Worm (Caenorhabditis elegans) whole organism, L1 larva: Measurements from ENCODE around the gene stdh-3.

Experiments
- C04F5.9 ChIP-seq: sonication (generic microtip); optimal IDR thresholded peaks from 2 replicates; lab custom pipeline; 2016; ENCODE audit warnings: missing genetic modification characterization, missing compliant biosample characterization
- C16A3.4 ChIP-seq: fragments of 150-350 bp; optimal IDR thresholded peaks from 2 replicates; lab custom pipeline; 2014; ENCODE audit warnings: missing biosample characterization, missing genetic modification characterization
- alr-1 ChIP-seq: fragments of 200-800 bp; sonication (Bioruptor generic); optimal IDR thresholded peaks from 2 replicates; lab custom pipeline; 2018; ENCODE audit warnings: borderline replicate concordance, mild to moderate bottlenecking, missing genetic modification characterization, missing compliant biosample characterization
- ces-1 ChIP-seq: fragments of 150-350 bp; optimal IDR thresholded peaks from 2 replicates; lab custom pipeline; 2014; ENCODE audit warnings: missing biosample characterization, missing genetic modification reagents, missing genetic modification characterization
- efl-1 ChIP-seq, 4 experiments: fragments of 150-350 bp; optimal IDR thresholded peaks in 3 of 4; peaks in 1 of 4; 1 replicate in 1 of 4; 2 replicates in 3 of 4; lab custom pipeline; 2014; ENCODE audit warnings: missing biosample characterization in 2 of 4, missing genetic modification characterization in 2 of 4, missing genetic modification reagents in 2 of 4
- egl-13 ChIP-seq: sonication (generic microtip); optimal IDR thresholded peaks from 2 replicates; lab custom pipeline; 2016; ENCODE audit warnings: missing genotype, missing genetic modification reagents, missing genetic modification characterization, missing compliant biosample characterization
- elt-2 ChIP-seq: sonication (generic microtip); optimal IDR thresholded peaks from 2 replicates; lab custom pipeline; 2016; ENCODE audit warnings: missing genetic modification characterization, mild to moderate bottlenecking, inconsistent platforms, missing compliant biosample characterization, missing genetic modification reagents
- fkh-4 ChIP-seq: sonication (generic microtip); optimal IDR thresholded peaks from 2 replicates; lab custom pipeline; 2016; ENCODE audit warnings: missing compliant biosample characterization, missing genetic modification characterization, borderline replicate concordance
- fkh-8 ChIP-seq: sonication (generic microtip); optimal IDR thresholded peaks from 2 replicates; lab custom pipeline; 2016; ENCODE audit warnings: mild to moderate bottlenecking, missing genetic modification characterization, missing compliant biosample characterization
- fos-1 ChIP-seq: fragments of 150-350 bp; optimal IDR thresholded peaks from 2 replicates; lab custom pipeline; 2014; ENCODE audit warnings: missing biosample characterization, missing genetic modification characterization
- grh-1 ChIP-seq: fragments of 200-800 bp; sonication (Bioruptor generic); IDR thresholded peaks from 2 replicates; pipeline ENCODE4 v1.3.6; 2022; ENCODE audit warnings: missing genetic modification reagents, missing genetic modification characterization, missing compliant biosample characterization
- hlh-4 ChIP-seq: sonication (generic microtip); optimal IDR thresholded peaks from 2 replicates; lab custom pipeline; 2016; ENCODE audit warnings: mild to moderate bottlenecking, missing genetic modification characterization, missing compliant biosample characterization
- hpl-2 ChIP-seq: fragments of 150-350 bp; optimal IDR thresholded peaks from 2 replicates; lab custom pipeline; 2014; ENCODE audit warnings: missing biosample characterization, missing genetic modification reagents, missing genetic modification characterization
- jun-1 ChIP-seq: fragments of 150-350 bp; optimal IDR thresholded peaks from 2 replicates; lab custom pipeline; 2014; ENCODE audit warnings: missing biosample characterization, missing genetic modification reagents, missing genetic modification characterization
- lin-14 ChIP-seq: fragments of 200-800 bp; sonication (Bioruptor generic); optimal IDR thresholded peaks from 2 replicates; lab custom pipeline; 2018; ENCODE audit warnings: mild to moderate bottlenecking, missing genetic modification characterization, moderate library complexity, missing compliant biosample characterization
- lin-35 ChIP-seq, 2 experiments: fragments of 150-350 bp; optimal IDR thresholded peaks; 2 replicates each; lab custom pipeline; 2014; ENCODE audit warnings: missing biosample characterization in 2 of 2, missing genetic modification characterization in 2 of 2, missing genetic modification reagents in 2 of 2
- lin-39 ChIP-seq: fragments of 150-350 bp; optimal IDR thresholded peaks from 2 replicates; lab custom pipeline; 2014; ENCODE audit warnings: missing biosample characterization, missing genetic modification reagents, missing genetic modification characterization
- lsy-2 ChIP-seq, 2 experiments: fragments of 150-350 bp; optimal IDR thresholded peaks; 2 replicates each; lab custom pipeline; 2014; ENCODE audit warnings: missing biosample characterization in 2 of 2, missing genetic modification characterization in 2 of 2
- mef-2 ChIP-seq: fragments of 150-350 bp; optimal IDR thresholded peaks from 2 replicates; lab custom pipeline; 2014; ENCODE audit warnings: missing biosample characterization, missing genetic modification characterization
- nhr-11 ChIP-seq: fragments of 150-350 bp; optimal IDR thresholded peaks from 2 replicates; lab custom pipeline; 2014; ENCODE audit warnings: missing biosample characterization, missing genetic modification characterization
- nhr-19 ChIP-seq: fragments of 200-800 bp; sonication (Bioruptor generic); conservative IDR thresholded peaks from 2 replicates; pipeline ENCODE4 v1.3.6; 2022; ENCODE audit warnings: missing genetic modification characterization, missing compliant biosample characterization
- nhr-20 ChIP-seq: sonication (generic microtip); optimal IDR thresholded peaks from 2 replicates; lab custom pipeline; 2016; ENCODE audit warnings: mild to moderate bottlenecking, missing genetic modification characterization, missing compliant biosample characterization
- nhr-237 ChIP-seq: fragments of 150-350 bp; optimal IDR thresholded peaks from 2 replicates; lab custom pipeline; 2014; ENCODE audit warnings: missing biosample characterization, missing genetic modification characterization
- nhr-71 ChIP-seq: sonication (generic microtip); optimal IDR thresholded peaks from 2 replicates; lab custom pipeline; 2016; ENCODE audit warnings: mild to moderate bottlenecking, missing genetic modification characterization, moderate library complexity, missing compliant biosample characterization
- nhr-84 ChIP-seq: sonication (generic microtip); optimal IDR thresholded peaks from 2 replicates; lab custom pipeline; 2017; ENCODE audit warnings: missing biosample characterization, missing genetic modification characterization
- nhr-90 ChIP-seq: sonication (generic microtip); optimal IDR thresholded peaks from 2 replicates; lab custom pipeline; 2016; ENCODE audit warnings: mild to moderate bottlenecking, missing genetic modification characterization, missing compliant biosample characterization; ENCODE audit not compliant: poor library complexity
- pag-3 ChIP-seq: sonication (generic microtip); optimal IDR thresholded peaks from 2 replicates; lab custom pipeline; 2017; ENCODE audit warnings: missing genetic modification characterization, mild to moderate bottlenecking, missing compliant biosample characterization, antibody characterized with exemption, borderline replicate concordance; ENCODE audit not compliant: insufficient read depth
- pax-3 ChIP-seq: fragments of 200-800 bp; sonication (Bioruptor generic); optimal IDR thresholded peaks from 2 replicates; lab custom pipeline; 2018; ENCODE audit warnings: mild to moderate bottlenecking, missing genetic modification characterization, moderate library complexity, missing compliant biosample characterization
- pqm-1 ChIP-seq: sonication (generic microtip); optimal IDR thresholded peaks from 3 replicates; lab custom pipeline; 2017; ENCODE audit warnings: missing biosample characterization, missing genetic modification characterization
- rnt-1 ChIP-seq: sonication (generic microtip); optimal IDR thresholded peaks from 2 replicates; lab custom pipeline; 2016; ENCODE audit warnings: mild to moderate bottlenecking, missing genetic modification characterization, moderate library complexity, missing compliant biosample characterization
- sox-4 ChIP-seq: sonication (generic microtip); optimal IDR thresholded peaks from 2 replicates; lab custom pipeline; 2016; ENCODE audit warnings: missing genetic modification characterization, missing compliant biosample characterization
- sptf-1 ChIP-seq: fragments of 150-350 bp; optimal IDR thresholded peaks from 2 replicates; lab custom pipeline; 2014; ENCODE audit warnings: missing biosample characterization, missing genetic modification characterization
- unc-130 ChIP-seq: fragments of 150-350 bp; optimal IDR thresholded peaks from 2 replicates; lab custom pipeline; 2017; ENCODE audit warnings: missing biosample characterization, missing genetic modification characterization, inconsistent platforms
- unc-98 ChIP-seq: fragments of 200-800 bp; sonication (Bioruptor generic); IDR thresholded peaks from 2 replicates; pipeline ENCODE4 v1.3.6; 2022; ENCODE audit warnings: missing genetic modification characterization, missing compliant biosample characterization
- vab-15 ChIP-seq: sonication (generic microtip); optimal IDR thresholded peaks from 2 replicates; lab custom pipeline; 2017; ENCODE audit warnings: missing genotype, mild to moderate bottlenecking, missing genetic modification characterization, missing compliant biosample characterization
- zag-1 ChIP-seq: fragments of 150-350 bp; optimal IDR thresholded peaks from 2 replicates; lab custom pipeline; 2014; ENCODE audit warnings: missing biosample characterization, missing genetic modification characterization
- zip-4 ChIP-seq: fragments of 200-800 bp; sonication (Bioruptor generic); optimal IDR thresholded peaks from 2 replicates; lab custom pipeline; 2018; ENCODE audit warnings: mild to moderate bottlenecking, missing genetic modification characterization, moderate library complexity, missing compliant biosample characterization
- ztf-11 ChIP-seq, 2 experiments: sonication (generic microtip); optimal IDR thresholded peaks; 2 replicates each; lab custom pipeline; 2016 to 2017; ENCODE audit warnings: missing genetic modification characterization in 2 of 2, missing biosample characterization in 1 of 2, missing compliant biosample characterization in 1 of 2
- ztf-4 ChIP-seq: fragments of 150-350 bp; optimal IDR thresholded peaks from 2 replicates; lab custom pipeline; 2014; ENCODE audit warnings: missing biosample characterization, missing genetic modification characterization

stdh-3 gene

DNA sequence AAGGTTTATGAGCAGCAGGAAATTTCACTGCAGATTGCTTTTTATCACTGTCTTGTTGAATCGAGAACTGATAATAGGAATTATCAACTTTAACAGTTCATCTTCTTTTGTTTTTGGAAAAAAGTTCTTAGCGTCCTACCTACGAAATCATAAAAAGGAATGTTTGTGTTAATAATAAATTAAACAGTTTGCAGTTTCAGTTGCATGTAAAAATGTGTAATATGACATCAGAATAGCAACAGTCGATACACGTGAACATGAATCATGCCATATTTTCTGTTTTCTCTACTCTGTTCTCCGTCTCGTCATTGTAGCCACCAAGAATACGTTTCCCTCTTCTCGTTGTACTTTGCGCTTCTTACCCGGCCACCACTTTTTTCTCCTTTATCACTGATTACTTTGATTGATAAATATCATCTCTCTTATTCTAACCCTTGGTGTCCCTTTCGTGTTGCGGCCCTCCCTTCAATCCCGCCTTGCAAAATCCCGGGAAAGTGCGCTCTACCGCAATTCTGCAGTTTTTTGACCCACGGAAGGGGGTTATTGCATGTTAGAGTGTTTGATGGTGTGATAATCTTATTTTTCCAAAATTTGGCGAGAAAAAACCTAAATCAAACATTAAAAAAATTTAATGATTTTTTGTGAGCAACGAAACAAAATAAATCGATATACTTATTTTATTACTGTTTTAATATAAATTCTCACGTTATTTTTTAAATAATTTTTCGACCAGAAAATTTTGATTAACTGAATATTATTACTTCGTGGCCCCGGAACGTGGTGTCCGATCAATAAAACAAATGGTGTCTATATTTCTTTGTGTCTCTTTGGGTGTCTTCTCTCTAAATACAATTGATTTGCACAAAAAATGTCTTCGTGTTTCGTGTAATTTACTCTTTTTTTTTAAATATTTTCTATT is 11.7 kb upstream of the stdh-3 start, which contains the start of gene sptl-3 (continued):
- peak; percentile 4 to 22 for TF ChIP-seq efl-1 (optimal IDR thresholded peaks at IDR 0.05; lab: Kevin White, UChicago)
- TF ChIP-seq efl-1 (GFP tag; optimal IDR thresholded peaks at IDR 0.05 in 1 of 2; lab: Kevin White, UChicago): peak; percentile 10 to 88
- peak; percentile 43 for TF ChIP-seq rnt-1

DNA sequence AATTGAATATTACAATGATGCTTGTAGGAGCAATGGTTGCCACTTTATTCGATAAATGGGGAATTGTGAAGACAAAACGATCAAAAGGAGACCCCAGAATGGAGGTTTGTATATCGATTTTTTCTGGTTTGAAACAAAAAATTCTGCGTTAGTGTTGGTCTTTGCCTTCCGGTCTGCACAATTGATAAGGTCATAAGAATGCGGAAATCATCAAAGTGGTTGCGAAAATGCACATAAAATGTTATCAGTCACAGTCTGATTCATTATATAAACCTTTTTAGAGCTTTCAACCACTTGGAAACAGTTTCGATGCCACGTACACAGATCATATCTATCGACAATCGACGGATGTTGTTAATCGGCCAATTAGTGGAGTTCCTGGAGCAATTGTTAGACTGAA is 10.8 kb upstream of the stdh-3 start:
- TF ChIP-seq jun-1 (tag; lab: Kevin White, UChicago) (peak; percentile 9), nhr-71 (tag; lab: Kevin White, UChicago) (no peak), lin-35 (GFP tag; optimal IDR thresholded peaks at IDR 0.05; lab: Kevin White, UChicago) (peak in 1 of 2 experiments; percentile 48), C04F5.9 (no peak), elt-2 (tag; lab: Kevin White, UChicago) (peak; percentile 85), pqm-1 (tag; lab: Kevin White, UChicago) (peak; percentile 93)
- TF ChIP-seq, all 84 proteins: peak for 4

DNA sequence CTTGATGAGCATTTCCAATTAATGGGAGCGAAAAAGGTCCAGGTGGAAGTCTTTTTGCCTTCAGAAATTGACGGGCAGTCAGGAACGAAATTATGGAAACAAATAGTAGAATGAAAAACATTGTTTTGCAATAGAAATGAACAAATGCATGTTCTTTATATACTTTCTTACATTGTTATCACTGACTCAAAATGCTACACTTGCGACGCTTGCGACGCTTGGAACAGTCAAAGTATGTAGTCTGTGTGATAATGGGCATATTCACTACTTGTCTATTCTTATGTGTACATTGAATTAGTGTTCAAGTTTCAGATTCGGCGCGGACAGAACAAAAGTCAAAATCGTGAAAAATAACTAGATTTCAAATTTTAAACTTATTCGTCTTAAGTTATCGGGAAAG is 6.1 kb upstream of the stdh-3 start, which contains the start of gene cyp-35C1:
Gene cyp-35C1, minus strand, starts transcription at position 132 of the 400 bp plus-strand sequence.
- no peak for TF ChIP-seq fkh-4
- TF ChIP-seq elt-2 (tag; lab: Kevin White, UChicago): peak; percentile 2

DNA sequence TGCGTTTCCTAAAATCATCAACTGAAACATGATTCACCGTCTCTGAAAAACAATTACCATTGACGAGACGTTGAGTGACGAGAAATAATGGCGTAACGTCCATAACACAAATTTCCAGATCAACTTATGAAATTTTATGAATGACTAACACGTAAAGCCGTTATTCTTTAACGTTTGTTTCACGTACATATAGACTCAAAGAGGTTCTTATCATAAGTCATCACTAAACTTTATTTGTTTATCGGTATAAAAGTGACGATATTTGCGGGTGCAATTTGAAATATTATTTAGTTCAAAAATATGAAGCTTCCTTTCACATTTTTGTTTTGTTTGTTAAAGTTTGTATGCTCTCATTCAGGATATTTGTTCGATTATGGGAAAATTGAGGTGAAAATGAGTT is 5.2 kb upstream of the stdh-3 start, which contains the start of gene oac-3:
Gene oac-3, plus strand, starts transcription at position 301 of the 400 bp plus-strand sequence.
- TF ChIP-seq ztf-4 (tag; lab: Kevin White, UChicago) (no peak), C16A3.4 (no peak), C04F5.9 (no peak)

DNA sequence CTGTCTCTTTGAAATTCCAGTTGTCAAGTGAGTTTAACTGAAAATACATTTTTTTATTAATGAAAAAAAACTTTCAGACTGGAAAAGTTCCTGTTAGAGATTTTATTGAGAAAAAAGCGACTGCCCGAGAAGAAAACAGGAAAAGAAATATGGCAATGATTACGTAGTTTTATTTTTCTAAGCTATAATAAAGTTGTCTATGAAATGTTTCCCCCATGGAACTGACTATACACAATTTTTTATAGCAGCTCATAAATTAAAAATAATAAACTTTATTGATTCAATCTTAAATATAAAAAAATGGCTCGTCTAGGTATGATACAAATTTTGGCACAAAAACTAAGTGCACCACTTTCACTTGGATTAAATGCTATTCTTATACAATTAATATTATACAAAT is 1.9 kb upstream of the stdh-3 start, which contains the start of gene C06B3.1:
Gene C06B3.1, plus strand, starts transcription at position 301 of the 400 bp plus-strand sequence.
- TF ChIP-seq zip-4 (GFP tag; lab: Kevin White, UChicago) (no peak), lin-39 (tag; lab: Kevin White, UChicago) (no peak), zag-1 (no peak), lsy-2 (tag; optimal IDR thresholded peaks at IDR 0.05; lab: Kevin White, UChicago) (no peak), nhr-20 (tag; lab: Kevin White, UChicago) (no peak), vab-15 (no peak), grh-1 (GFP tag; lab: Robert Waterston, UW) (no peak), fos-1 (no peak), nhr-237 (tag; lab: Kevin White, UChicago) (no peak), lin-14 (GFP tag; lab: Kevin White, UChicago) (no peak), ces-1 (GFP tag; lab: Kevin White, UChicago) (no peak), nhr-19 (GFP tag; lab: Robert Waterston, UW) (no peak), egl-13 (tag; lab: Kevin White, UChicago) (no peak), rnt-1 (no peak), pax-3 (tag; lab: Kevin White, UChicago) (no peak), ztf-11 (tag; optimal IDR thresholded peaks at IDR 0.05; lab: Kevin White, UChicago) (no peak), fkh-8 (tag; lab: Kevin White, UChicago) (no peak)

DNA sequence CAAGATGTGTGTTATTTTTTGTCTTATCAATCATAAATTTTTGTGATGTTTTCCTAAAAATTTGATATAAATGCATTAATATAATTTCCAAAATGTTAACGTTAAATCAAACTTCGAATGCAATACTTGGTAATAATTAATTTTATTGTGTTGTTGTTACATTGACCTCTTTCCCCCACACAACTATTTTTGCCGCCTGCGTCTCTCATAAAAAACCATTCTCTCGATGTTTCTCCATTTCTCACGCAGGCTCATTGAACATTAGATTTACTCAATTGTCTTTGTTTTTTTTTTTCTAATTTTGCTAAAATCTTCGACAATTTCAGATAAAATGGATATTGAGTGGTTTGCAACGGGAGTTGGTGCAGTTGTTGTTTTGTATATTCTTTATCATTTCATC is 1.8 kb downstream of the stdh-3 start, which contains the start of gene stdh-1:
Gene stdh-1, plus strand, starts transcription at position 327 of the 400 bp plus-strand sequence.
- TF ChIP-seq pax-3 (tag; lab: Kevin White, UChicago) (no peak), nhr-11 (tag; lab: Kevin White, UChicago) (no peak), nhr-84 (no peak), sptf-1 (no peak), hpl-2 (no peak), hlh-4 (tag; lab: Kevin White, UChicago) (no peak), efl-1 (optimal IDR thresholded peaks at IDR 0.05; lab: Kevin White, UChicago) (peak in 1 of 2 experiments; percentile 0), efl-1 (GFP tag; optimal IDR thresholded peaks at IDR 0.05 in 1 of 2; lab: Kevin White, UChicago) (peak in 1 of 2 experiments; percentile 61), sox-4 (tag; lab: Kevin White, UChicago) (no peak), unc-98 (GFP tag; lab: Robert Waterston, UW) (no peak), C16A3.4 (peak; percentile 5), nhr-90 (tag; lab: Kevin White, UChicago) (no peak), alr-1 (tag; lab: Kevin White, UChicago) (no peak), unc-130 (no peak), nhr-237 (tag; lab: Kevin White, UChicago) (no peak), nhr-19 (GFP tag; lab: Robert Waterston, UW) (no peak), fkh-8 (tag; lab: Kevin White, UChicago) (no peak), pag-3 (tag; lab: Kevin White, UChicago) (no peak), mef-2 (tag; lab: Kevin White, UChicago) (no peak)
